Worm (Caenorhabditis elegans): Measurements from ENCODE around the gene dnpp-1.

- TF ChIP-seq unc-62 (GFP tag; optimal IDR thresholded peaks at IDR 0.05) (no peak), ztf-4 (tag; optimal IDR thresholded peaks at IDR 0.05) (no peak), fkh-10 (GFP tag; optimal IDR thresholded peaks at IDR 0.05) (no peak), pha-4 (tag; optimal IDR thresholded peaks at IDR 0.05) (peak; percentile 13)
Observed at ce11 chrIII:5906059-5906458, 42.5 kb upstream of the dnpp-1 start, which contains the start of gene dpff-1.

Measured in whole organism, L3 larva.